Fruit fly (Drosophila melanogaster) whole organism, adult: ENCODE results near the gene wor.

Source experiments
- CG11617 ChIP-seq: fragments of 200-800 bp; sonication (Bioruptor generic); optimal IDR thresholded peaks from 2 replicates; lab custom pipeline; 2017; ENCODE audit warnings: mild to moderate bottlenecking, missing biosample characterization, missing genetic modification reagents, missing genetic modification characterization
- CG12768 ChIP-seq: fragments of 200-800 bp; sonication (Bioruptor generic); optimal IDR thresholded peaks from 2 replicates; lab custom pipeline; 2017; ENCODE audit warnings: missing biosample characterization, missing genetic modification characterization, mild to moderate bottlenecking, moderate library complexity, missing genetic modification reagents
- CG14711 ChIP-seq: fragments of 200-800 bp; sonication (Bioruptor generic); optimal IDR thresholded peaks from 2 replicates; lab custom pipeline; 2018; ENCODE audit warnings: missing biosample characterization, mild to moderate bottlenecking, missing genetic modification characterization, moderate library complexity
- CG1620 ChIP-seq: fragments of 200-800 bp; sonication (Bioruptor generic); optimal IDR thresholded peaks from 2 replicates; lab custom pipeline; 2016; ENCODE audit warnings: missing biosample characterization, missing genetic modification characterization
- CG33017 ChIP-seq: fragments of 200-800 bp; sonication (Bioruptor generic); optimal IDR thresholded peaks from 2 replicates; lab custom pipeline; 2018; ENCODE audit warnings: missing biosample characterization, mild to moderate bottlenecking, missing genetic modification characterization, moderate library complexity
- CG5204 ChIP-seq: fragments of 200-800 bp; sonication (Bioruptor generic); optimal IDR thresholded peaks from 2 replicates; lab custom pipeline; 2016; ENCODE audit warnings: missing biosample characterization, missing genetic modification characterization
- CG7045 ChIP-seq: fragments of 200-800 bp; sonication (Bioruptor generic); optimal IDR thresholded peaks from 2 replicates; lab custom pipeline; 2017; ENCODE audit warnings: missing biosample characterization, mild to moderate bottlenecking, missing genetic modification characterization
- CG7101 ChIP-seq: fragments of 200-800 bp; sonication (Bioruptor generic); optimal IDR thresholded peaks from 2 replicates; lab custom pipeline; 2018; ENCODE audit warnings: missing biosample characterization, mild to moderate bottlenecking, missing genetic modification characterization, moderate library complexity
- Clk ChIP-seq: fragments of 200-800 bp; sonication (Bioruptor generic); optimal IDR thresholded peaks from 2 replicates; lab custom pipeline; 2017; ENCODE audit warnings: missing biosample characterization, missing genetic modification characterization
- Crg-1 ChIP-seq: fragments of 200-800 bp; sonication (Bioruptor generic); optimal IDR thresholded peaks from 2 replicates; lab custom pipeline; 2016; ENCODE audit warnings: missing biosample characterization, missing genetic modification characterization
- Hr96 ChIP-seq: fragments of 200-800 bp; sonication (Bioruptor generic); optimal IDR thresholded peaks from 2 replicates; lab custom pipeline; 2016; ENCODE audit warnings: missing biosample characterization, missing genetic modification characterization
- Mnt ChIP-seq: fragments of 200-800 bp; sonication (Bioruptor generic); optimal IDR thresholded peaks from 2 replicates; lab custom pipeline; 2016; ENCODE audit warnings: missing biosample characterization, mild to moderate bottlenecking, missing genetic modification characterization
- bab1 ChIP-seq: fragments of 200-800 bp; sonication (Bioruptor generic); optimal IDR thresholded peaks from 3 replicates; lab custom pipeline; 2019; ENCODE audit warnings: missing biosample characterization, mild to moderate bottlenecking, missing genetic modification characterization, moderate library complexity
- cic ChIP-seq: fragments of 200-800 bp; sonication (Bioruptor generic); optimal IDR thresholded peaks from 2 replicates; lab custom pipeline; 2017; ENCODE audit warnings: missing biosample characterization, mild to moderate bottlenecking, missing genetic modification characterization, moderate library complexity
- cnc ChIP-seq, 2 experiments: fragments of >200 bp; optimal IDR thresholded peaks; 2 replicates each; lab custom pipeline; 2017
- kay ChIP-seq: fragments of 200-800 bp; sonication (Bioruptor generic); peaks from one replicate; lab custom pipeline; 2016; ENCODE audit warnings: missing biosample characterization, missing genetic modification characterization, borderline replicate concordance
- ovo ChIP-seq: fragments of 200-800 bp; sonication (Bioruptor generic); optimal IDR thresholded peaks from 2 replicates; lab custom pipeline; 2016; ENCODE audit warnings: missing biosample characterization, missing genetic modification characterization
- pad ChIP-seq: fragments of 200-800 bp; sonication (Bioruptor generic); optimal IDR thresholded peaks from 3 replicates; lab custom pipeline; 2017; ENCODE audit warnings: missing biosample characterization, missing genetic modification characterization, mild to moderate bottlenecking, moderate library complexity, missing genetic modification reagents
- tj ChIP-seq: fragments of 200-800 bp; sonication (Bioruptor generic); optimal IDR thresholded peaks from 3 replicates; lab custom pipeline; 2017; ENCODE audit warnings: missing biosample characterization, mild to moderate bottlenecking, missing genetic modification characterization, moderate library complexity
- toe ChIP-seq: fragments of 200-800 bp; sonication (Bioruptor generic); optimal IDR thresholded peaks from 2 replicates; lab custom pipeline; 2016; ENCODE audit warnings: missing biosample characterization, missing genetic modification characterization

wor gene

dm6 chr2L:15429671-15430070 lies 4.3 kb upstream of the wor start:
- TF ChIP-seq cic (GFP tag; lab: Kevin White, UChicago), result no peak
- no peak for TF ChIP-seq CG11617 (GFP tag; lab: Kevin White, UChicago)
- no peak for TF ChIP-seq cnc (optimal IDR thresholded peaks at IDR 0.05; lab: Kevin White, UChicago)
- TF ChIP-seq tj (GFP tag; lab: Kevin White, UChicago), result no peak
- TF ChIP-seq bab1 (GFP tag; lab: Kevin White, UChicago), result no peak
- no peak for TF ChIP-seq Hr96
- no peak for TF ChIP-seq pad (GFP tag; lab: Kevin White, UChicago)
- TF ChIP-seq Clk (GFP tag; lab: Kevin White, UChicago), result no peak
- TF ChIP-seq CG1620 (GFP tag; lab: Kevin White, UChicago), result no peak
- TF ChIP-seq CG33017 (tag; lab: Kevin White, UChicago), result no peak

DNA sequence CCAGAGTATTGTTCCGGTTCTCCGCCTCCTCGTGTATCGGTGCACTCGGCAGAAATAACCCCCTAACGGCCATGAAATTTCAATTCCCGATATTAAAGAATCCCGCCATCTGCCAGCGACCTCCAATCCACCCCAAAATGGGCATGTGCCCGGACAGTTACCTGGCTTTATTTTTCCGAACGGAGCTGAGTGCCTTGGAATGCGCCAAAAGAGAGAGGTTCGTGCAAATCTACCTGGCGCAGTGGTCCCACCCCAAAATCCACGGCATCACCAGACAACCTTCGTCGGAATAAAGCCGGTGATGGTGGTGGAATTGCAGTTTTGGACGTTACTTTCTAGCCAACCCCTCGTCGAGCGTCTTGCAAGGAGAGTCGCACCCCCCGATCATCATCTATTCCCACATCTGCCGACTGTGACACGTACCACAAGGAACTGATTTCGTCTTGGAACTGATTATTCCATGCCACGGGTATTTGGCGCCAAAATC lies 1.4 kb upstream of the wor start:
- TF ChIP-seq CG7101 (tag; lab: Kevin White, UChicago), result no peak
- TF ChIP-seq CG5204 (GFP tag; lab: Kevin White, UChicago), result no peak
- no peak for TF ChIP-seq Mnt
- TF ChIP-seq CG7045 (GFP tag; lab: Kevin White, UChicago), result no peak
- no peak for TF ChIP-seq CG33017 (tag; lab: Kevin White, UChicago)
- TF ChIP-seq Crg-1 (GFP tag; lab: Kevin White, UChicago), result no peak
- TF ChIP-seq CG1620 (GFP tag; lab: Kevin White, UChicago), result no peak
- TF ChIP-seq toe (GFP tag; lab: Kevin White, UChicago), result no peak
- TF ChIP-seq CG14711 (tag; lab: Kevin White, UChicago), result no peak
- no peak for TF ChIP-seq Hr96
- no peak for TF ChIP-seq CG11617 (GFP tag; lab: Kevin White, UChicago)
- TF ChIP-seq cnc (optimal IDR thresholded peaks at IDR 0.05; lab: Kevin White, UChicago), result no peak
- no peak for TF ChIP-seq Clk (GFP tag; lab: Kevin White, UChicago)
- no peak for TF ChIP-seq ovo
- no peak for TF ChIP-seq cic (GFP tag; lab: Kevin White, UChicago)
- no peak for TF ChIP-seq kay (GFP tag; lab: Kevin White, UChicago)
- TF ChIP-seq bab1 (GFP tag; lab: Kevin White, UChicago), result no peak

dm6 chr2L:15424135-15424534 lies 1.2 kb downstream of the wor start:
- TF ChIP-seq Hr96 (no peak), Mnt (no peak), CG11617 (GFP tag; lab: Kevin White, UChicago) (no peak), CG12768 (no peak), bab1 (GFP tag; lab: Kevin White, UChicago) (no peak), CG7045 (GFP tag; lab: Kevin White, UChicago) (no peak), CG33017 (tag; lab: Kevin White, UChicago) (no peak), ovo (no peak), Clk (GFP tag; lab: Kevin White, UChicago) (no peak), CG5204 (GFP tag; lab: Kevin White, UChicago) (no peak), pad (GFP tag; lab: Kevin White, UChicago) (no peak), cic (GFP tag; lab: Kevin White, UChicago) (no peak), CG1620 (GFP tag; lab: Kevin White, UChicago) (no peak), toe (GFP tag; lab: Kevin White, UChicago) (no peak), CG7101 (tag; lab: Kevin White, UChicago) (no peak)

DNA sequence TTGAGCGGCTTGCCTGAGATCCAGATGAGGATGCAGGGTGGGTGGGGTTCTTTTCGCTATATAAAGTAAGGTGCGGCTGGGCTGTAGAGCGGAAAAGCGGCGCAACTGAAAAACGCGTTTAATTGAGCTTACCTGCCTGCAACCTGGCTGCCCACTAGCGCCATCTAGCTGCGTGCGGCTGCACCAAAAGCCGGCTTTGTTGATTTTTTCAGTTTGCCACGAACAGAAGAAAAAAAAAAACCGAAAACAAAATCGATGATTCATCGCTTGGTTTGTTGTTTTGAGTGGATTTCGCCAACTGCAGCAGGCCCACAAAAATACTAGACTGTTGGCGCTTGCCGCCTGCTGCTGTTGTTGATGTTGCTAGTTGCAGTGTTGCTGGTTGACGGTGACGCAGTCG lies 2.9 kb downstream of the wor start:
- TF ChIP-seq ovo (no peak), Mnt (no peak), cnc (optimal IDR thresholded peaks at IDR 0.05; lab: Kevin White, UChicago) (no peak), CG7045 (GFP tag; lab: Kevin White, UChicago) (no peak), pad (GFP tag; lab: Kevin White, UChicago) (no peak), CG7101 (tag; lab: Kevin White, UChicago) (no peak), tj (GFP tag; lab: Kevin White, UChicago) (no peak), kay (GFP tag; lab: Kevin White, UChicago) (no peak)

DNA sequence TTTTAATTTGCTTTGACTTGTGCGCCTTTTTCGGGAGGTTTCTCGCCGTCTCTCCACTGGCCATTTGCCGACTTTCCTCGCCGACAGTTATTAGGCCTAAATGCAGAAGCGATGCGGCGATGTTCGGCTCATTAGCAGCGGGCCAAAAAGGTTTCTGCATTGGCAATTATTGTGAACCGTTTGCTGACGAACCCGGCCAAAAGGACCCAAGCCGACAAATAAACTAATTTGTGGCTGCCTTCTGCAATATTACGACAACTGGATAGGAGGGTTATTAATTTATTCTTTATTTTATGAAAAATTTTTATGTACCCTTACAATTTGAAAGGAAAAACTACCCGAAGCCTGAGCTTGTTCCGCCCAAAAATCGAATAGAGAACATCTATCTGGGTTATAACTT lies 7.1 kb downstream of the wor start, which contains the start of gene CG44869:
Gene CG44869 (minus strand): TSS at position 101 of the 400 bp plus-strand sequence.
- TF ChIP-seq cnc (optimal IDR thresholded peaks at IDR 0.05; lab: Kevin White, UChicago), result no peak

DNA sequence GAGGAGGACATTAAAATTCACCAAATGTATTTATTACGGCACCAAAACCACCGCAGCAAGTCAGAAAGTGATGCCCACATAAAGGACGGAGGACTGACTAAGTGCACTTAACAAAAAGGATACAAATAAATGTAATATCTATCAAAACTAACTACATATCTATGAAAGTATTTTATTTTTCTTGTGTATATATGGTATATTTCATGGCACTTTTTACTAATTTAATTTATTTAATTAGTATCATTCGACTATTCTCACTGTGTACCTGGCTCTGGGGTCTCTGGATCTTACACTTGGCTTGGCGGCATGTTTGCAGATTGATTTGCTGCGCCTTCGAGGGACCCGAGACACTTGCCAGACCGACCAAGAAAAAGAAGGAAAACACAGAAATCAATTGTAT lies 11.3 kb downstream of the wor start:
- TF ChIP-seq CG1620 (GFP tag; lab: Kevin White, UChicago) (no peak), kay (GFP tag; lab: Kevin White, UChicago) (no peak), cic (GFP tag; lab: Kevin White, UChicago) (no peak), tj (GFP tag; lab: Kevin White, UChicago) (no peak), toe (GFP tag; lab: Kevin White, UChicago) (no peak), Crg-1 (GFP tag; lab: Kevin White, UChicago) (no peak), CG14711 (tag; lab: Kevin White, UChicago) (no peak), Hr96 (no peak), ovo (no peak), CG7045 (GFP tag; lab: Kevin White, UChicago) (no peak), CG11617 (GFP tag; lab: Kevin White, UChicago) (no peak), pad (GFP tag; lab: Kevin White, UChicago) (no peak), CG7101 (tag; lab: Kevin White, UChicago) (no peak), Mnt (no peak), CG33017 (tag; lab: Kevin White, UChicago) (no peak), Clk (GFP tag; lab: Kevin White, UChicago) (no peak), CG5204 (GFP tag; lab: Kevin White, UChicago) (no peak), cnc (optimal IDR thresholded peaks at IDR 0.05; lab: Kevin White, UChicago) (no peak), bab1 (GFP tag; lab: Kevin White, UChicago) (no peak)
